Fruit fly (Drosophila melanogaster) whole organism, embryonic: ENCODE data around the gene SecCl.
A peak's percentile ranks its signal among the peaks of the same experiment; 100 is the strongest.

ENCODE experiments used
- Atf6 ChIP-seq: fragments of 200-800 bp; sonication (Bioruptor generic); IDR thresholded peaks from 2 replicates; pipeline ENCODE4 v1.3.6; 2022; ENCODE audit warnings: missing biosample characterization, missing genetic modification characterization
- B-H2 ChIP-seq: fragments of 200-800 bp; sonication (Bioruptor generic); optimal IDR thresholded peaks from 2 replicates; lab custom pipeline; 2018; ENCODE audit warnings: missing biosample characterization, mild to moderate bottlenecking, missing genetic modification characterization
- Blimp-1 ChIP-seq: fragments of 200-800 bp; sonication (Bioruptor generic); optimal IDR thresholded peaks from 3 replicates; lab custom pipeline; 2018; ENCODE audit warnings: missing biosample characterization, missing genetic modification characterization, mild to moderate bottlenecking, moderate library complexity, missing genetic modification reagents
- CG11093 ChIP-seq: fragments of 200-800 bp; sonication (Bioruptor generic); IDR thresholded peaks from 3 replicates; pipeline ENCODE4 v1.3.6; 2022; ENCODE audit warnings: missing biosample characterization, missing genetic modification characterization
- CG11695 ChIP-seq: fragments of 200-800 bp; sonication (Bioruptor generic); IDR thresholded peaks from 3 replicates; pipeline ENCODE4 v1.3.6; 2022; ENCODE audit warnings: missing biosample characterization, missing genetic modification characterization
- CG11723 ChIP-seq: fragments of 200-800 bp; sonication (Bioruptor generic); optimal IDR thresholded peaks from 2 replicates; lab custom pipeline; 2017; ENCODE audit warnings: missing biosample characterization, mild to moderate bottlenecking, missing genetic modification characterization
- CG12071 ChIP-seq: fragments of 200-800 bp; sonication (Bioruptor generic); optimal IDR thresholded peaks from 3 replicates; lab custom pipeline; 2018; ENCODE audit warnings: missing biosample characterization, mild to moderate bottlenecking, missing genetic modification characterization
- CG12659 ChIP-seq: fragments of 200-800 bp; sonication (Bioruptor generic); optimal IDR thresholded peaks from 3 replicates; lab custom pipeline; 2017; ENCODE audit warnings: mild to moderate bottlenecking, missing biosample characterization, missing genetic modification reagents, missing genetic modification characterization
- CG13287 ChIP-seq: fragments of 200-800 bp; sonication (Bioruptor generic); IDR thresholded peaks from 2 replicates; pipeline ENCODE4 v1.3.6; 2022; ENCODE audit warnings: missing biosample characterization, missing genetic modification characterization; ENCODE audit not compliant: partially characterized antibody
- CG14710 ChIP-seq: fragments of 200-800 bp; sonication (Bioruptor generic); optimal IDR thresholded peaks from 3 replicates; lab custom pipeline; 2019; ENCODE audit warnings: missing biosample characterization, mild to moderate bottlenecking, missing genetic modification characterization, moderate library complexity
- CG1529 ChIP-seq: fragments of 200-800 bp; sonication (Bioruptor generic); optimal IDR thresholded peaks from 3 replicates; lab custom pipeline; 2018; ENCODE audit warnings: missing biosample characterization, missing genetic modification characterization
- CG16863 ChIP-seq: fragments of 200-800 bp; sonication (Bioruptor generic); optimal IDR thresholded peaks from 3 replicates; lab custom pipeline; 2016; ENCODE audit warnings: missing biosample characterization, missing genetic modification characterization
- CG17912 ChIP-seq: fragments of 200-800 bp; sonication (Bioruptor generic); optimal IDR thresholded peaks from 2 replicates; lab custom pipeline; 2018; ENCODE audit warnings: missing biosample characterization, mild to moderate bottlenecking, missing genetic modification characterization
- CG1832 ChIP-seq: fragments of 200-800 bp; sonication (Bioruptor generic); optimal IDR thresholded peaks from 2 replicates; lab custom pipeline; 2017; ENCODE audit warnings: missing biosample characterization, mild to moderate bottlenecking, missing genetic modification characterization, inconsistent platforms
- CG18476 ChIP-seq: fragments of 200-800 bp; sonication (Bioruptor generic); optimal IDR thresholded peaks from 2 replicates; lab custom pipeline; 2016; ENCODE audit warnings: missing biosample characterization, mild to moderate bottlenecking, missing genetic modification characterization
- CG2199 ChIP-seq: fragments of 200-800 bp; sonication (Bioruptor generic); IDR thresholded peaks from 3 replicates; pipeline ENCODE4 v1.3.6; 2022; ENCODE audit warnings: missing biosample characterization, missing genetic modification characterization
- CG30403 ChIP-seq: fragments of 200-800 bp; sonication (Bioruptor generic); optimal IDR thresholded peaks from 3 replicates; lab custom pipeline; 2016; ENCODE audit warnings: missing biosample characterization, missing genetic modification characterization
- CG32767 ChIP-seq: fragments of 200-800 bp; sonication (Bioruptor generic); IDR thresholded peaks from 2 replicates; pipeline ENCODE4 v1.3.6; 2022; ENCODE audit warnings: missing biosample characterization, missing genetic modification characterization
- CG3407 ChIP-seq: fragments of 200-800 bp; sonication (Bioruptor generic); optimal IDR thresholded peaks from 2 replicates; lab custom pipeline; 2018; ENCODE audit warnings: missing biosample characterization, mild to moderate bottlenecking, missing genetic modification characterization
- CG42726 ChIP-seq: fragments of 200-800 bp; sonication (Bioruptor generic); IDR thresholded peaks from 2 replicates; pipeline ENCODE4 v1.3.6; 2022; ENCODE audit warnings: missing biosample characterization, missing genetic modification characterization; ENCODE audit not compliant: partially characterized antibody
- CG4328 ChIP-seq: fragments of 200-800 bp; sonication (Bioruptor generic); optimal IDR thresholded peaks from 3 replicates; lab custom pipeline; 2017; ENCODE audit warnings: missing biosample characterization, missing genetic modification reagents, missing genetic modification characterization
- CG4424 ChIP-seq: fragments of 200-800 bp; sonication (Bioruptor generic); optimal IDR thresholded peaks from 3 replicates; lab custom pipeline; 2016; ENCODE audit warnings: missing biosample characterization, missing genetic modification characterization
- CG4617 ChIP-seq: fragments of 200-800 bp; sonication (Bioruptor generic); optimal IDR thresholded peaks from 3 replicates; lab custom pipeline; 2016; ENCODE audit warnings: missing biosample characterization, missing genetic modification characterization, borderline replicate concordance
- CG5180 ChIP-seq: fragments of 200-800 bp; sonication (Bioruptor generic); optimal IDR thresholded peaks from 3 replicates; lab custom pipeline; 2017; ENCODE audit warnings: missing biosample characterization, missing genetic modification characterization, mild to moderate bottlenecking, moderate library complexity, missing genetic modification reagents
- CG6683 ChIP-seq: fragments of 200-800 bp; sonication (Bioruptor generic); optimal IDR thresholded peaks from 2 replicates; lab custom pipeline; 2017; ENCODE audit warnings: missing biosample characterization, mild to moderate bottlenecking, missing genetic modification characterization, missing genetic modification reagents
- CHES-1-like ChIP-seq: fragments of 200-800 bp; sonication (Bioruptor generic); optimal IDR thresholded peaks from 2 replicates; lab custom pipeline; 2016; ENCODE audit warnings: missing biosample characterization, missing genetic modification characterization
- Camta ChIP-seq: fragments of 200-800 bp; sonication (Bioruptor generic); optimal IDR thresholded peaks from 2 replicates; lab custom pipeline; 2016; ENCODE audit warnings: missing biosample characterization, missing genetic modification characterization
- E2f2 ChIP-seq: fragments of 200-800 bp; sonication (Bioruptor generic); IDR thresholded peaks from 2 replicates; pipeline ENCODE4 v1.3.6; 2022; ENCODE audit warnings: missing biosample characterization, missing genetic modification characterization
- Gug ChIP-seq: fragments of 200-800 bp; sonication (Bioruptor generic); IDR thresholded peaks from 4 replicates; pipeline ENCODE4 v1.3.6; 2022; ENCODE audit warnings: missing biosample characterization, missing genetic modification characterization
- HHEX ChIP-seq: fragments of 200-800 bp; sonication (Bioruptor generic); optimal IDR thresholded peaks from 3 replicates; lab custom pipeline; 2017; ENCODE audit warnings: missing biosample characterization, mild to moderate bottlenecking, missing genetic modification characterization, missing genetic modification reagents
- Hmr ChIP-seq: fragments of 200-800 bp; sonication (Bioruptor generic); optimal IDR thresholded peaks from 3 replicates; lab custom pipeline; 2017; ENCODE audit warnings: mild to moderate bottlenecking, missing biosample characterization, missing genetic modification reagents, missing genetic modification characterization
- Rfx ChIP-seq: fragments of 200-800 bp; sonication (Bioruptor generic); IDR thresholded peaks from 2 replicates; pipeline ENCODE4 v1.3.6; 2022; ENCODE audit warnings: missing biosample characterization, missing genetic modification characterization
- amos ChIP-seq: fragments of 200-800 bp; sonication (Bioruptor generic); IDR thresholded peaks from 2 replicates; pipeline ENCODE4 v1.3.6; 2022; ENCODE audit warnings: missing biosample characterization, missing genetic modification characterization; ENCODE audit not compliant: partially characterized antibody
- gce ChIP-seq: fragments of 200-800 bp; sonication (Bioruptor generic); IDR thresholded peaks from 3 replicates; pipeline ENCODE4 v1.3.6; 2022; ENCODE audit warnings: missing biosample characterization, missing genetic modification characterization
- her ChIP-seq: fragments of 200-800 bp; sonication (Bioruptor generic); optimal IDR thresholded peaks from 2 replicates; lab custom pipeline; 2016; ENCODE audit warnings: missing biosample characterization, missing genetic modification characterization
- jumu ChIP-seq: fragments of 200-800 bp; sonication (Bioruptor generic); optimal IDR thresholded peaks from 3 replicates; lab custom pipeline; 2016; ENCODE audit warnings: missing biosample characterization, missing genetic modification characterization
- kni ChIP-seq: fragments of 200-800 bp; sonication (Bioruptor generic); optimal IDR thresholded peaks from 3 replicates; lab custom pipeline; 2017; ENCODE audit warnings: mild to moderate bottlenecking, missing biosample characterization, missing genetic modification reagents, missing genetic modification characterization
- lov ChIP-seq, 2 experiments: fragments of 200-800 bp in 1 of 2; fragments of >200 bp in 1 of 2; sonication (Bioruptor generic) in 1 of 2; IDR thresholded peaks in 1 of 2; optimal IDR thresholded peaks in 1 of 2; 2 replicates in 1 of 2; 3 replicates in 1 of 2; pipeline versions ENCODE4 v1.3.6 to Lab custom; 2017 to 2022; ENCODE audit warnings: missing biosample characterization in 1 of 2, missing genetic modification characterization in 1 of 2
- mirr ChIP-seq: fragments of 200-800 bp; sonication (Bioruptor generic); optimal IDR thresholded peaks from 3 replicates; lab custom pipeline; 2018; ENCODE audit warnings: missing biosample characterization, mild to moderate bottlenecking, missing genetic modification characterization
- nau ChIP-seq: fragments of 200-800 bp; sonication (Bioruptor generic); optimal IDR thresholded peaks from 3 replicates; lab custom pipeline; 2017; ENCODE audit warnings: missing biosample characterization, mild to moderate bottlenecking, missing genetic modification characterization, missing genetic modification reagents
- peb ChIP-seq: fragments of 200-800 bp; sonication (Bioruptor generic); IDR thresholded peaks from 2 replicates; pipeline ENCODE4 v1.3.6; 2022; ENCODE audit warnings: missing biosample characterization, missing genetic modification characterization
- row ChIP-seq: fragments of 200-800 bp; sonication (Bioruptor generic); IDR thresholded peaks from 3 replicates; pipeline ENCODE4 v1.3.6; 2022; ENCODE audit warnings: missing biosample characterization, missing genetic modification characterization
- slbo ChIP-seq: fragments of 200-800 bp; sonication (Bioruptor generic); IDR thresholded peaks from 2 replicates; pipeline ENCODE4 v1.3.6; 2022; ENCODE audit warnings: missing biosample characterization, missing genetic modification characterization
- sob ChIP-seq: fragments of 200-800 bp; sonication (Bioruptor generic); IDR thresholded peaks from 2 replicates; pipeline ENCODE4 v1.3.6; 2022; ENCODE audit warnings: missing biosample characterization, missing genetic modification characterization
- tx ChIP-seq: fragments of 200-800 bp; sonication (Bioruptor generic); optimal IDR thresholded peaks from 2 replicates; lab custom pipeline; 2016; ENCODE audit warnings: missing biosample characterization, missing genetic modification characterization
- wek ChIP-seq: fragments of 200-800 bp; sonication (Bioruptor generic); optimal IDR thresholded peaks from 3 replicates; lab custom pipeline; 2018; ENCODE audit warnings: missing biosample characterization, mild to moderate bottlenecking, missing genetic modification characterization, moderate library complexity

SecCl gene

DNA sequence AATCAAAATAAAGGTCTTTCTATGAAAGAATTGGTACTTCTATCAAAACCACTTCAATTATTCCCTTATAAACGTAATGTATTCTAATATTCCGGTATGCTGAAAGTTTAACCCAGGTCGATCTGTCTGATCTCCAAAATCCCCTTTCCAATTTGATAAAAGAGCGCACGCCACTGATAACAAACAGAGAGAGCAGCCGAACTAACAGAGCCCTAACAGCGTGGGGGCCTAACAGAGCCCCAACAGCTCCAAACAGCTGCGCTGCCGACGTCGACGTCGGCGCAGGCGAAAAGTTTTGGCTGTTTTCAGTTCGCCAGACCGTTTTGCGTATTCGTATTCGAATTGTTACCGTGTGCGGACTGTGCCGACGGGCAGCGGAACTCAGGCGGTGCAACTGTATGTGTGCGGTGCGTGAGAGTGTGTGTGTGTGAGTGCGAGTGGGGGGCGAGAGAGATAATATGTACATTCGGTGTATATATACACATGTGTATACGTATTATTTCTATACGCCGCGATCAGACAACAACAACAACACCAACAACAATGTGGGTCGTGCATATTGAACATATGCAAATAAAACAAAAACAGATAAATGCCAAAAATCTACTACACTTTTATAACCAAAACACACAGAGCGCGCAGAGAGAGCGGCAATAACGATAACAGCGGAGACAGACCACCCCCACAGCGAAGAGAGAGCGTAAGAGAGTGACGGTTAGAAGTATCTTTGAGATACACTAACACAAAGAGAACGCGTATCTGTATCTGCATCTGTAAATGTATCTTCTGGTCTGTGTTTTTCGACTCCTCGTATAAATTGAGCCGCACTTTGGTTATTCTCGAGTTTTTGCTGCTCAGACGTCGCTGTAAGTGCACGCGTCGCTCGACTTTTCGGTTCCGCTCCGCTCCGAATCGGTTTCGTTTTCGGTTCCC lies 17.1 kb downstream of the SecCl start, which contains the start of gene Oatp74D (continued):
- TF ChIP-seq CG30403 (GFP tag; lab: Kevin White, UChicago) (peak; percentile 32), CG11093 (GFP tag; lab: Robert Waterston, UW) (no peak), CG17912 (GFP tag; lab: Kevin White, UChicago) (peak; percentile 61), CG18476 (GFP tag; lab: Kevin White, UChicago) (no peak), kni (GFP tag; lab: Kevin White, UChicago) (peak; percentile 98), CG12071 (GFP tag; lab: Kevin White, UChicago) (peak; percentile 74), CG4617 (GFP tag; lab: Kevin White, UChicago) (no peak), gce (0 out of 3 replicates have a peak, but pooled peaks have one; percentile 44), wek (GFP tag; lab: Kevin White, UChicago) (peak; percentile 76), amos (no peak; the same call in 1 of the 2 replicates), CG16863 (GFP tag; lab: Kevin White, UChicago) (no peak), peb (no peak), CG1529 (GFP tag; lab: Kevin White, UChicago) (peak; percentile 55), CG32767 (GFP tag; lab: Robert Waterston, UW) (peak; percentile 77), CG14710 (tag; lab: Kevin White, UChicago) (peak; percentile 32), Gug (peak; percentile 11; the same call in 1 of the 4 replicates), Atf6 (peak; percentile 31), lov (optimal IDR thresholded peaks at IDR 0.05; lab: Kevin White, UChicago) (no peak), lov (GFP tag; IDR thresholded peaks at IDR 0.05; lab: Robert Waterston, UW) (0 out of 3 replicates have a peak, but pooled peaks have one; percentile 30), sob (GFP tag; lab: Robert Waterston, UW) (peak; percentile 31; the same call in 1 of the 2 replicates), E2f2 (peak; percentile 37; the same call in 1 of the 2 replicates), CG13287 (peak; percentile 68; the same call in 1 of the 2 replicates), row (peak; percentile 48; the same call in 2 of the 3 replicates), Hmr (peak; percentile 66), CG42726 (GFP tag; lab: Robert Waterston, UW) (peak; percentile 65; the same call in 1 of the 2 replicates), CG5180 (GFP tag; lab: Kevin White, UChicago) (peak; percentile 56), CG4328 (GFP tag; lab: Kevin White, UChicago) (peak; percentile 74), CG3407 (peak; percentile 74), slbo (GFP tag; lab: Robert Waterston, UW) (peak; percentile 69), CG1832 (GFP tag; lab: Kevin White, UChicago) (no peak), CG11695 (GFP tag; lab: Robert Waterston, UW) (peak; percentile 5; the same call in 1 of the 3 replicates), HHEX (peak; percentile 28), CHES-1-like (GFP tag; lab: Kevin White, UChicago) (peak; percentile 33), Blimp-1 (GFP tag; lab: Kevin White, UChicago) (peak; percentile 33), CG11723 (GFP tag; lab: Kevin White, UChicago) (peak; percentile 53), Camta (GFP tag; lab: Kevin White, UChicago) (peak; percentile 24), B-H2 (peak; percentile 64), tx (GFP tag; lab: Kevin White, UChicago) (no peak), nau (GFP tag; lab: Kevin White, UChicago) (peak; percentile 83), CG4424 (GFP tag; lab: Kevin White, UChicago) (peak; percentile 78), her (peak; percentile 60), mirr (GFP tag; lab: Kevin White, UChicago) (peak; percentile 88), CG12659 (GFP tag; lab: Kevin White, UChicago) (peak; percentile 45), CG2199 (peak; percentile 90), CG6683 (GFP tag; lab: Kevin White, UChicago) (peak; percentile 53), Rfx (GFP tag; lab: Robert Waterston, UW) (peak; percentile 64; the same call in 1 of the 2 replicates), jumu (GFP tag; lab: Kevin White, UChicago) (peak; percentile 44)
